Fruit fly (Drosophila melanogaster) whole organism, embryonic: ENCODE measurements around the gene GCC88.

Experiments
- BtbVII ChIP-seq: fragments of 200-800 bp; sonication (Bioruptor generic); optimal IDR thresholded peaks from 3 replicates; lab custom pipeline; 2017; ENCODE audit warnings: missing biosample characterization, mild to moderate bottlenecking, missing genetic modification characterization
- CG10462 ChIP-seq: fragments of 200-800 bp; sonication (Bioruptor generic); optimal IDR thresholded peaks from 2 replicates; lab custom pipeline; 2016; ENCODE audit warnings: missing biosample characterization, missing genetic modification characterization
- CG11247 ChIP-seq: fragments of 200-800 bp; sonication (Bioruptor generic); IDR thresholded peaks from 2 replicates; pipeline ENCODE4 v1.3.6; 2022; ENCODE audit warnings: missing biosample characterization, missing genetic modification characterization
- CG12659 ChIP-seq: fragments of 200-800 bp; sonication (Bioruptor generic); optimal IDR thresholded peaks from 3 replicates; lab custom pipeline; 2017; ENCODE audit warnings: mild to moderate bottlenecking, missing biosample characterization, missing genetic modification reagents, missing genetic modification characterization
- CG13123 ChIP-seq: fragments of 200-800 bp; sonication (Bioruptor generic); optimal IDR thresholded peaks from 2 replicates; lab custom pipeline; 2016; ENCODE audit warnings: missing biosample characterization, missing genetic modification characterization
- CG14050 ChIP-seq: fragments of 200-800 bp; sonication (Bioruptor generic); IDR thresholded peaks from 3 replicates; pipeline ENCODE4 v1.3.6; 2022; ENCODE audit warnings: missing biosample characterization, missing genetic modification characterization
- CG14667 ChIP-seq: fragments of 200-800 bp; sonication (Bioruptor generic); IDR thresholded peaks from 2 replicates; pipeline ENCODE4 v1.3.6; 2022; ENCODE audit warnings: missing biosample characterization, missing genetic modification characterization
- CG15479 ChIP-seq: fragments of 200-800 bp; sonication (Bioruptor generic); optimal IDR thresholded peaks from 3 replicates; lab custom pipeline; 2019; ENCODE audit warnings: missing biosample characterization, mild to moderate bottlenecking, missing genetic modification characterization, moderate library complexity
- CG15601 ChIP-seq: fragments of 200-800 bp; sonication (Bioruptor generic); optimal IDR thresholded peaks from 3 replicates; lab custom pipeline; 2019; ENCODE audit warnings: missing biosample characterization, mild to moderate bottlenecking, missing genetic modification characterization, moderate library complexity
- CG17328 ChIP-seq: fragments of 200-800 bp; sonication (Bioruptor generic); IDR thresholded peaks from 2 replicates; pipeline ENCODE4 v1.3.6; 2022; ENCODE audit warnings: missing biosample characterization, missing genetic modification characterization
- CG17361 ChIP-seq: fragments of 200-800 bp; sonication (Bioruptor generic); IDR thresholded peaks from 3 replicates; pipeline ENCODE4 v1.3.6; 2022; ENCODE audit warnings: missing biosample characterization, missing genetic modification characterization
- CG1792 ChIP-seq: fragments of 200-800 bp; sonication (Bioruptor generic); optimal IDR thresholded peaks from 2 replicates; lab custom pipeline; 2016; ENCODE audit warnings: missing biosample characterization, missing genetic modification characterization
- CG1832 ChIP-seq: fragments of 200-800 bp; sonication (Bioruptor generic); optimal IDR thresholded peaks from 2 replicates; lab custom pipeline; 2017; ENCODE audit warnings: missing biosample characterization, mild to moderate bottlenecking, missing genetic modification characterization, inconsistent platforms
- CG31224 ChIP-seq: fragments of 200-800 bp; sonication (Bioruptor generic); IDR thresholded peaks from 2 replicates; pipeline ENCODE4 v1.3.6; 2022; ENCODE audit warnings: missing biosample characterization, missing genetic modification characterization
- CG32767 ChIP-seq: fragments of 200-800 bp; sonication (Bioruptor generic); IDR thresholded peaks from 2 replicates; pipeline ENCODE4 v1.3.6; 2022; ENCODE audit warnings: missing biosample characterization, missing genetic modification characterization
- CG4282 ChIP-seq: fragments of 200-800 bp; sonication (Bioruptor generic); optimal IDR thresholded peaks from 2 replicates; lab custom pipeline; 2016; ENCODE audit warnings: missing biosample characterization, missing genetic modification characterization
- CG6791 ChIP-seq: fragments of 200-800 bp; sonication (Bioruptor generic); IDR thresholded peaks from 3 replicates; pipeline ENCODE4 v1.3.6; 2022; ENCODE audit warnings: missing biosample characterization, missing genetic modification characterization; ENCODE audit not compliant: partially characterized antibody
- CG7745 ChIP-seq: fragments of 200-800 bp; sonication (Bioruptor generic); optimal IDR thresholded peaks from 2 replicates; lab custom pipeline; 2018; ENCODE audit warnings: missing biosample characterization, mild to moderate bottlenecking, missing genetic modification characterization, moderate library complexity
- CG8944 ChIP-seq: fragments of 200-800 bp; sonication (Bioruptor generic); optimal IDR thresholded peaks from 3 replicates; lab custom pipeline; 2016; ENCODE audit warnings: missing biosample characterization, missing genetic modification characterization
- CG9727 ChIP-seq: fragments of 200-800 bp; sonication (Bioruptor generic); optimal IDR thresholded peaks from 3 replicates; lab custom pipeline; 2017; ENCODE audit warnings: missing biosample characterization, mild to moderate bottlenecking, missing genetic modification characterization
- CHES-1-like ChIP-seq: fragments of 200-800 bp; sonication (Bioruptor generic); optimal IDR thresholded peaks from 2 replicates; lab custom pipeline; 2016; ENCODE audit warnings: missing biosample characterization, missing genetic modification characterization
- CTCF ChIP-seq: fragments of 200-800 bp; sonication (Bioruptor generic); optimal IDR thresholded peaks from 2 replicates; lab custom pipeline; 2017; ENCODE audit warnings: missing biosample characterization, mild to moderate bottlenecking, missing genetic modification characterization, moderate library complexity
- D ChIP-seq, 2 experiments: fragments of 200-800 bp in 1 of 2; fragments of >200 bp in 1 of 2; sonication (Bioruptor generic) in 1 of 2; optimal IDR thresholded peaks; 2 replicates in 1 of 2; 3 replicates in 1 of 2; lab custom pipeline; 2017; ENCODE audit warnings: mild to moderate bottlenecking in 1 of 2, missing biosample characterization in 1 of 2, missing genetic modification characterization in 1 of 2, missing genetic modification reagents in 1 of 2
- E2f1 ChIP-seq: fragments of 200-800 bp; sonication (Bioruptor generic); IDR thresholded peaks from 2 replicates; pipeline ENCODE4 v1.3.6; 2022; ENCODE audit warnings: missing biosample characterization, missing genetic modification characterization
- Ets97D ChIP-seq: fragments of 200-800 bp; sonication (Bioruptor generic); optimal IDR thresholded peaks from 3 replicates; lab custom pipeline; 2016; ENCODE audit warnings: missing biosample characterization, missing genetic modification characterization
- Hmx ChIP-seq: fragments of 200-800 bp; sonication (Bioruptor generic); optimal IDR thresholded peaks from 2 replicates; lab custom pipeline; 2016; ENCODE audit warnings: missing biosample characterization, missing genetic modification characterization
- Hr3 ChIP-seq: fragments of 200-800 bp; sonication (Bioruptor generic); optimal IDR thresholded peaks from 3 replicates; lab custom pipeline; 2016; ENCODE audit warnings: missing biosample characterization, missing genetic modification characterization
- Hr51 ChIP-seq, 2 experiments: fragments of 200-800 bp; sonication (Bioruptor generic); optimal IDR thresholded peaks; 2 replicates in 1 of 2; 3 replicates in 1 of 2; lab custom pipeline; 2016 to 2018; ENCODE audit warnings: missing biosample characterization in 2 of 2, missing genetic modification characterization in 2 of 2, mild to moderate bottlenecking in 1 of 2, moderate library complexity in 1 of 2
- Jarid2 ChIP-seq: fragments of 200-800 bp; sonication (Bioruptor generic); optimal IDR thresholded peaks from 3 replicates; lab custom pipeline; 2017; ENCODE audit warnings: mild to moderate bottlenecking, missing biosample characterization, missing genetic modification reagents, missing genetic modification characterization
- MBD-R2 ChIP-seq: fragments of 200-800 bp; sonication (Bioruptor generic); IDR thresholded peaks from 2 replicates; pipeline ENCODE4 v1.3.6; 2022; ENCODE audit warnings: missing biosample characterization, missing genetic modification characterization
- Max ChIP-seq: fragments of 200-800 bp; sonication (Bioruptor generic); optimal IDR thresholded peaks from 2 replicates; lab custom pipeline; 2016; ENCODE audit warnings: missing biosample characterization, mild to moderate bottlenecking, missing genetic modification characterization
- NC2α ChIP-seq: fragments of 200-800 bp; sonication (Bioruptor generic); optimal IDR thresholded peaks from 2 replicates; lab custom pipeline; 2016; ENCODE audit warnings: missing biosample characterization, missing genetic modification characterization
- Oli ChIP-seq: fragments of 200-800 bp; sonication (Bioruptor generic); optimal IDR thresholded peaks from 2 replicates; lab custom pipeline; 2018; ENCODE audit warnings: missing biosample characterization, mild to moderate bottlenecking, missing genetic modification characterization, moderate library complexity
- Ssrp ChIP-seq: fragments of 200-800 bp; sonication (Bioruptor generic); optimal IDR thresholded peaks from 2 replicates; lab custom pipeline; 2018; ENCODE audit warnings: missing biosample characterization, mild to moderate bottlenecking, missing genetic modification characterization, moderate library complexity
- Trl ChIP-seq, 3 experiments: fragments of >200 bp in 2 of 3; fragments of 200-800 bp in 1 of 3; sonication (Bioruptor generic) in 1 of 3; optimal IDR thresholded peaks; 2 replicates in 1 of 3; 3 replicates in 2 of 3; lab custom pipeline; 2016 to 2017; ENCODE audit warnings: missing biosample characterization in 1 of 3, missing genetic modification characterization in 1 of 3
- Xrp1 ChIP-seq: fragments of 200-800 bp; sonication (Bioruptor generic); IDR thresholded peaks from 2 replicates; pipeline ENCODE4 v1.3.6; 2022; ENCODE audit warnings: missing biosample characterization, missing genetic modification characterization
- chm ChIP-seq: fragments of 200-800 bp; sonication (Bioruptor generic); IDR thresholded peaks from 2 replicates; pipeline ENCODE4 v1.3.6; 2022; ENCODE audit warnings: missing biosample characterization, missing genetic modification characterization
- danr ChIP-seq: fragments of 200-800 bp; sonication (Bioruptor generic); IDR thresholded peaks from 2 replicates; pipeline ENCODE4 v1.3.6; 2022; ENCODE audit warnings: missing biosample characterization, missing genetic modification characterization
- dimm ChIP-seq: fragments of 200-800 bp; sonication (Bioruptor generic); IDR thresholded peaks from 2 replicates; pipeline ENCODE4 v1.3.6; 2022; ENCODE audit warnings: missing biosample characterization, missing genetic modification characterization
- dm ChIP-seq: fragments of 200-800 bp; sonication (Bioruptor generic); optimal IDR thresholded peaks from 3 replicates; lab custom pipeline; 2016; ENCODE audit warnings: missing biosample characterization, missing genetic modification characterization
- ftz-f1 ChIP-seq: fragments of 200-800 bp; sonication (Bioruptor generic); optimal IDR thresholded peaks from 2 replicates; lab custom pipeline; 2016; ENCODE audit warnings: missing biosample characterization, missing genetic modification characterization
- grn ChIP-seq: fragments of 200-800 bp; sonication (Bioruptor generic); optimal IDR thresholded peaks from 3 replicates; lab custom pipeline; 2017; ENCODE audit warnings: missing biosample characterization, missing genetic modification characterization
- gro ChIP-seq: fragments of 200-800 bp; sonication (Bioruptor generic); optimal IDR thresholded peaks from 2 replicates; lab custom pipeline; 2016; ENCODE audit warnings: missing biosample characterization, missing genetic modification characterization
- gsb ChIP-seq: fragments of 200-800 bp; sonication (Bioruptor generic); IDR thresholded peaks from 2 replicates; pipeline ENCODE4 v1.3.6; 2022; ENCODE audit warnings: missing biosample characterization, missing genetic modification characterization
- jumu ChIP-seq: fragments of 200-800 bp; sonication (Bioruptor generic); optimal IDR thresholded peaks from 3 replicates; lab custom pipeline; 2016; ENCODE audit warnings: missing biosample characterization, missing genetic modification characterization
- klu ChIP-seq: fragments of 200-800 bp; sonication (Bioruptor generic); IDR thresholded peaks from 2 replicates; pipeline ENCODE4 v1.3.6; 2022; ENCODE audit warnings: missing biosample characterization, missing genetic modification characterization
- lilli ChIP-seq: fragments of 200-800 bp; sonication (Bioruptor generic); optimal IDR thresholded peaks from 3 replicates; lab custom pipeline; 2016; ENCODE audit warnings: missing biosample characterization, missing genetic modification characterization
- nom ChIP-seq: fragments of 200-800 bp; sonication (Bioruptor generic); optimal IDR thresholded peaks from 2 replicates; lab custom pipeline; 2017; ENCODE audit warnings: missing biosample characterization, missing genetic modification characterization, mild to moderate bottlenecking, moderate library complexity, missing genetic modification reagents
- org-1 ChIP-seq: fragments of 200-800 bp; sonication (Bioruptor generic); optimal IDR thresholded peaks from 2 replicates; lab custom pipeline; 2017; ENCODE audit warnings: missing biosample characterization, missing genetic modification characterization
- pan ChIP-seq, 4 experiments: fragments of >200 bp in 3 of 4; fragments of 200-800 bp in 1 of 4; sonication (Bioruptor generic) in 1 of 4; optimal IDR thresholded peaks in 3 of 4; IDR thresholded peaks in 1 of 4; 2 replicates each; pipeline versions ENCODE4 v1.3.6 to Lab custom; 2017 to 2022; ENCODE audit warnings: missing biosample characterization in 2 of 4, missing genetic modification characterization in 2 of 4, mixed read lengths in 1 of 4
- ssp ChIP-seq: fragments of 200-800 bp; sonication (Bioruptor generic); IDR thresholded peaks from 2 replicates; pipeline ENCODE4 v1.3.6; 2022; ENCODE audit warnings: missing biosample characterization, missing genetic modification characterization

Gene GCC88

DNA sequence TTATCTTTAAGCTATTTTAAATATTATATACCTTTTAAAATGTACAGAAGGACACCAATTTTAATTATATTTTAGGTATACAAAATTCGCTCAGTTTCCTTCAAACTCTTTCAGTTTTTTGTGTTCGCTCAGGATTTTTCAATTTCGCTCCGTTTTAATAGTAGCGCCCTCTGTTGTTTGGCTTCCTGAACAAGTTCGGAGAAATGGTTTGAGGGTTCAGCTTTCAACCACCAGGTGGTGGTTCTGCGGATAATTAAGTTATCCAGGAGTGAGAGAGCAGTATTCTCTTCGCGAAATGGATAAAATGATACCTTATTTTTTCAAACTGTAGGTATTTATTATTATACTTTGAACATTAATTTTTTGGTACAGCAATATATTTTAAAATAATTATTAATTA lies 38.6 kb upstream of the GCC88 start (continued):
- TF ChIP-seq CG9727 (GFP tag; lab: Kevin White, UChicago) (peak; percentile 70), CG13123 (GFP tag; lab: Kevin White, UChicago) (no peak), ssp (no peak), CG17361 (GFP tag; lab: Robert Waterston, UW) (no peak), Ssrp (no peak), CG8944 (GFP tag; lab: Kevin White, UChicago) (no peak), NC2α (GFP tag; lab: Kevin White, UChicago) (peak; percentile 2), CG1792 (GFP tag; lab: Kevin White, UChicago) (no peak), ftz-f1 (no peak), CG14667 (no peak; the same call in 1 of the 2 replicates), CG6791 (GFP tag; lab: Robert Waterston, UW) (no peak), CG32767 (GFP tag; lab: Robert Waterston, UW) (no peak), danr (GFP tag; lab: Robert Waterston, UW) (no peak), dm (GFP tag; lab: Kevin White, UChicago) (peak; percentile 27), Xrp1 (peak; percentile 83), gsb (GFP tag; lab: Robert Waterston, UW) (no peak), chm (GFP tag; lab: Robert Waterston, UW) (peak; percentile 87), pan (optimal IDR thresholded peaks at IDR 0.05; lab: Kevin White, UChicago) (no peak), pan (GFP tag; optimal IDR thresholded peaks at IDR 0.05 in 1 of 2, IDR thresholded peaks at IDR 0.05 in 1 of 2) (peak in 1 of 2 experiments; percentile 26), Hr3 (GFP tag; lab: Kevin White, UChicago) (peak; percentile 45), dimm (0 out of 2 replicates have a peak, but pooled peaks have one; percentile 6), gro (GFP tag; lab: Kevin White, UChicago) (no peak), CTCF (GFP tag; lab: Kevin White, UChicago) (peak; percentile 94), D (optimal IDR thresholded peaks at IDR 0.05; lab: Kevin White, UChicago) (no peak), D (GFP tag; optimal IDR thresholded peaks at IDR 0.05; lab: Kevin White, UChicago) (peak; percentile 75), CG4282 (GFP tag; lab: Kevin White, UChicago) (no peak), CG10462 (GFP tag; lab: Kevin White, UChicago) (peak; percentile 42), CG31224 (no peak), CHES-1-like (GFP tag; lab: Kevin White, UChicago) (no peak), Trl (optimal IDR thresholded peaks at IDR 0.05; lab: Kevin White, UChicago) (peak in 1 of 2 experiments; percentile 44), Trl (GFP tag; optimal IDR thresholded peaks at IDR 0.05; lab: Kevin White, UChicago) (peak; percentile 73), BtbVII (GFP tag; lab: Kevin White, UChicago) (peak; percentile 75), grn (no peak), E2f1 (GFP tag; lab: Robert Waterston, UW) (no peak), Oli (tag; lab: Kevin White, UChicago) (peak; percentile 66), org-1 (GFP tag; lab: Kevin White, UChicago) (peak; percentile 27), jumu (peak; percentile 1), CG15601 (tag; lab: Kevin White, UChicago) (no peak), CG12659 (no peak), Hmx (no peak), CG11247 (GFP tag; lab: Robert Waterston, UW) (no peak; the same call in 1 of the 2 replicates), lilli (peak; percentile 47), Max (GFP tag; lab: Kevin White, UChicago) (peak; percentile 63), MBD-R2 (GFP tag; lab: Robert Waterston, UW) (no peak), Jarid2 (GFP tag; lab: Kevin White, UChicago) (peak; percentile 66), klu (GFP tag; lab: Robert Waterston, UW) (no peak), CG15479 (no peak), Hr51 (GFP tag; optimal IDR thresholded peaks at IDR 0.05; lab: Kevin White, UChicago) (peak in 1 of 2 experiments; percentile 31), Ets97D (GFP tag; lab: Kevin White, UChicago) (no peak), nom (peak; percentile 24), CG17328 (GFP tag; lab: Robert Waterston, UW) (peak; percentile 73), CG1832 (GFP tag; lab: Kevin White, UChicago) (no peak), CG7745 (tag; lab: Kevin White, UChicago) (peak; percentile 89), CG14050 (GFP tag; lab: Robert Waterston, UW) (no peak)
